Fruit fly (Drosophila melanogaster) whole organism, prepupa: Measurements from ENCODE around the gene CG7772.

Source experiments
- Blimp-1 ChIP-seq: fragments of 200-800 bp; sonication (Bioruptor generic); optimal IDR thresholded peaks from 3 replicates; lab custom pipeline; 2017; ENCODE audit warnings: missing biosample characterization, missing genetic modification characterization, mild to moderate bottlenecking, moderate library complexity, missing genetic modification reagents
- CG10631 ChIP-seq: fragments of 200-800 bp; sonication (Bioruptor generic); optimal IDR thresholded peaks from 2 replicates; lab custom pipeline; 2016; ENCODE audit warnings: missing biosample characterization, missing genetic modification characterization
- CG10669 ChIP-seq: fragments of 200-800 bp; sonication (Bioruptor generic); optimal IDR thresholded peaks from 3 replicates; lab custom pipeline; 2018; ENCODE audit warnings: missing biosample characterization, mild to moderate bottlenecking, missing genetic modification characterization, moderate library complexity
- CG11294 ChIP-seq: fragments of 200-800 bp; sonication (Bioruptor generic); IDR thresholded peaks from 2 replicates; pipeline ENCODE4 v1.3.6; 2022; ENCODE audit warnings: missing biosample characterization, missing genetic modification characterization
- CG11902 ChIP-seq: fragments of 200-800 bp; sonication (Bioruptor generic); optimal IDR thresholded peaks from 3 replicates; lab custom pipeline; 2016; ENCODE audit warnings: missing biosample characterization, missing genetic modification characterization
- CG1621 ChIP-seq: fragments of 200-800 bp; sonication (Bioruptor generic); optimal IDR thresholded peaks from 3 replicates; lab custom pipeline; 2018; ENCODE audit warnings: missing biosample characterization, mild to moderate bottlenecking, missing genetic modification characterization
- CG16779 ChIP-seq: fragments of 200-800 bp; sonication (Bioruptor generic); optimal IDR thresholded peaks from 3 replicates; lab custom pipeline; 2017; ENCODE audit warnings: missing biosample characterization, mild to moderate bottlenecking, missing genetic modification characterization
- CG31627 ChIP-seq: fragments of 200-800 bp; sonication (Bioruptor generic); optimal IDR thresholded peaks from 3 replicates; lab custom pipeline; 2016; ENCODE audit warnings: missing biosample characterization, missing genetic modification characterization
- CG32006 ChIP-seq: fragments of 200-800 bp; sonication (Bioruptor generic); optimal IDR thresholded peaks from 3 replicates; lab custom pipeline; 2017; ENCODE audit warnings: missing biosample characterization, mild to moderate bottlenecking, missing genetic modification characterization
- CG3919 ChIP-seq: fragments of 200-800 bp; sonication (Bioruptor generic); optimal IDR thresholded peaks from 3 replicates; lab custom pipeline; 2016; ENCODE audit warnings: missing biosample characterization, missing genetic modification characterization
- CG4318 ChIP-seq: fragments of 200-800 bp; sonication (Bioruptor generic); optimal IDR thresholded peaks from 3 replicates; lab custom pipeline; 2017; ENCODE audit warnings: missing biosample characterization, mild to moderate bottlenecking, missing genetic modification characterization
- CG6276 ChIP-seq: fragments of 200-800 bp; sonication (Bioruptor generic); optimal IDR thresholded peaks from 2 replicates; lab custom pipeline; 2017; ENCODE audit warnings: missing biosample characterization, mild to moderate bottlenecking, missing genetic modification characterization
- CG6792 ChIP-seq: fragments of 200-800 bp; sonication (Bioruptor generic); optimal IDR thresholded peaks from 3 replicates; lab custom pipeline; 2016; ENCODE audit warnings: missing biosample characterization, missing genetic modification characterization
- CG6808 ChIP-seq: fragments of 200-800 bp; sonication (Bioruptor generic); optimal IDR thresholded peaks from 3 replicates; lab custom pipeline; 2017; ENCODE audit warnings: missing biosample characterization, missing genetic modification characterization, mild to moderate bottlenecking, moderate library complexity, missing genetic modification reagents
- CG6854 ChIP-seq: fragments of 200-800 bp; sonication (Bioruptor generic); optimal IDR thresholded peaks from 2 replicates; lab custom pipeline; 2017; ENCODE audit warnings: missing biosample characterization, mild to moderate bottlenecking, missing genetic modification characterization
- CG8119 ChIP-seq: fragments of 200-800 bp; sonication (Bioruptor generic); IDR thresholded peaks from 3 replicates; pipeline ENCODE4 v1.3.6; 2022; ENCODE audit warnings: missing biosample characterization, missing genetic modification characterization
- CG8319 ChIP-seq: fragments of 200-800 bp; sonication (Bioruptor generic); optimal IDR thresholded peaks from 3 replicates; lab custom pipeline; 2016; ENCODE audit warnings: missing biosample characterization, missing genetic modification characterization
- CG8632 ChIP-seq: fragments of 200-800 bp; sonication (Bioruptor generic); optimal IDR thresholded peaks from 3 replicates; lab custom pipeline; 2016; ENCODE audit warnings: missing biosample characterization, missing genetic modification characterization
- Eip93F ChIP-seq: fragments of 200-800 bp; sonication (Bioruptor generic); optimal IDR thresholded peaks from 2 replicates; lab custom pipeline; 2016; ENCODE audit warnings: missing biosample characterization, mild to moderate bottlenecking, missing genetic modification characterization
- Ets21C ChIP-seq: fragments of 200-800 bp; sonication (Bioruptor generic); optimal IDR thresholded peaks from 3 replicates; lab custom pipeline; 2016; ENCODE audit warnings: missing biosample characterization, missing genetic modification characterization
- Ets96B ChIP-seq: fragments of 200-800 bp; optimal IDR thresholded peaks from 2 replicates; lab custom pipeline; 2019; ENCODE audit warnings: missing biosample characterization, mild to moderate bottlenecking, missing genetic modification characterization, moderate library complexity
- Hr38 ChIP-seq: sonication (Bioruptor generic); optimal IDR thresholded peaks from 2 replicates; lab custom pipeline; 2016; ENCODE audit warnings: missing biosample characterization, missing genetic modification characterization
- Hr39 ChIP-seq: fragments of 200-800 bp; sonication (Bioruptor generic); optimal IDR thresholded peaks from 2 replicates; lab custom pipeline; 2016; ENCODE audit warnings: missing biosample characterization, missing genetic modification characterization
- Hr4 ChIP-seq: fragments of 200-800 bp; sonication (Bioruptor generic); optimal IDR thresholded peaks from 3 replicates; lab custom pipeline; 2016; ENCODE audit warnings: missing biosample characterization, missing genetic modification characterization
- Lpt ChIP-seq: fragments of 200-800 bp; sonication (Bioruptor generic); optimal IDR thresholded peaks from 3 replicates; lab custom pipeline; 2016; ENCODE audit warnings: missing biosample characterization, missing genetic modification characterization
- Met ChIP-seq: fragments of 200-800 bp; sonication (Bioruptor generic); optimal IDR thresholded peaks from 3 replicates; lab custom pipeline; 2016; ENCODE audit warnings: missing biosample characterization, missing genetic modification characterization
- OdsH ChIP-seq: fragments of 200-800 bp; sonication (Bioruptor generic); optimal IDR thresholded peaks from 3 replicates; lab custom pipeline; 2016; ENCODE audit warnings: missing biosample characterization, missing genetic modification characterization
- Sox15 ChIP-seq: fragments of 200-800 bp; sonication (Bioruptor generic); optimal IDR thresholded peaks from 3 replicates; lab custom pipeline; 2016; ENCODE audit warnings: missing biosample characterization, missing genetic modification characterization
- achi ChIP-seq: fragments of 200-800 bp; sonication (Bioruptor generic); optimal IDR thresholded peaks from 3 replicates; lab custom pipeline; 2016; ENCODE audit warnings: missing biosample characterization, missing genetic modification characterization
- cyc ChIP-seq: fragments of 200-800 bp; sonication (Bioruptor generic); optimal IDR thresholded peaks from 3 replicates; lab custom pipeline; 2016; ENCODE audit warnings: missing biosample characterization, missing genetic modification characterization
- dac ChIP-seq: fragments of 200-800 bp; sonication (Bioruptor generic); optimal IDR thresholded peaks from 2 replicates; lab custom pipeline; 2017; ENCODE audit warnings: missing biosample characterization, mild to moderate bottlenecking, missing genetic modification characterization
- dsx ChIP-seq: fragments of 200-800 bp; optimal IDR thresholded peaks from 3 replicates; lab custom pipeline; 2019; ENCODE audit warnings: missing biosample characterization, mild to moderate bottlenecking, missing genetic modification characterization, moderate library complexity; ENCODE audit not compliant: poor library complexity, severe bottlenecking
- eg ChIP-seq: fragments of 200-800 bp; sonication (Bioruptor generic); IDR thresholded peaks from 3 replicates; pipeline ENCODE4 v1.3.6; 2022; ENCODE audit warnings: missing biosample characterization, missing genetic modification characterization
- esn ChIP-seq: fragments of 200-800 bp; sonication (Bioruptor generic); optimal IDR thresholded peaks from 2 replicates; lab custom pipeline; 2016; ENCODE audit warnings: missing biosample characterization, mild to moderate bottlenecking, missing genetic modification characterization, moderate library complexity
- fd59A ChIP-seq: fragments of 200-800 bp; sonication (Bioruptor generic); optimal IDR thresholded peaks from 2 replicates; lab custom pipeline; 2017; ENCODE audit warnings: missing biosample characterization, mild to moderate bottlenecking, missing genetic modification characterization, missing genetic modification reagents
- fd85E ChIP-seq: fragments of 200-800 bp; sonication (Bioruptor generic); optimal IDR thresholded peaks from 3 replicates; lab custom pipeline; 2016; ENCODE audit warnings: missing biosample characterization, missing genetic modification characterization
- net ChIP-seq: fragments of 200-800 bp; sonication (Bioruptor generic); optimal IDR thresholded peaks from 3 replicates; lab custom pipeline; 2016; ENCODE audit warnings: missing biosample characterization, missing genetic modification characterization
- pdm3 ChIP-seq: fragments of 200-800 bp; sonication (Bioruptor generic); optimal IDR thresholded peaks from 3 replicates; lab custom pipeline; 2016; ENCODE audit warnings: missing biosample characterization, missing genetic modification characterization
- spab ChIP-seq: fragments of 200-800 bp; sonication (Bioruptor generic); optimal IDR thresholded peaks from 2 replicates; lab custom pipeline; 2017; ENCODE audit warnings: missing biosample characterization, mild to moderate bottlenecking, missing genetic modification characterization, missing genetic modification reagents
- ss ChIP-seq, 2 experiments: fragments of 200-800 bp; sonication (Bioruptor generic); optimal IDR thresholded peaks; 2 replicates in 1 of 2; 3 replicates in 1 of 2; lab custom pipeline; 2017 to 2018; ENCODE audit warnings: mild to moderate bottlenecking in 2 of 2, missing biosample characterization in 2 of 2, missing genetic modification characterization in 2 of 2, moderate library complexity in 1 of 2
- svp ChIP-seq: fragments of 200-800 bp; sonication (Bioruptor generic); peaks from one replicate; lab custom pipeline; 2016; ENCODE audit warnings: missing biosample characterization, missing genetic modification characterization
- topi ChIP-seq: fragments of 200-800 bp; sonication (Bioruptor generic); optimal IDR thresholded peaks from 3 replicates; lab custom pipeline; 2016; ENCODE audit warnings: missing biosample characterization, missing genetic modification characterization
- vri ChIP-seq: fragments of 200-800 bp; sonication (Bioruptor generic); optimal IDR thresholded peaks from 3 replicates; lab custom pipeline; 2016; ENCODE audit warnings: missing biosample characterization, mild to moderate bottlenecking, missing genetic modification characterization

The CG7772 gene

dm6 chrX:17884567-17884966 lies 22.5 kb downstream of the CG7772 start:
- TF ChIP-seq net (no peak), CG8319 (GFP tag; lab: Kevin White, UChicago) (no peak), fd59A (GFP tag; lab: Kevin White, UChicago) (no peak), Sox15 (GFP tag; lab: Kevin White, UChicago) (no peak), achi (no peak), eg (GFP tag; lab: Robert Waterston, UW) (no peak), CG6792 (GFP tag; lab: Kevin White, UChicago) (no peak), CG6808 (no peak), Lpt (GFP tag; lab: Kevin White, UChicago) (no peak), CG31627 (GFP tag; lab: Kevin White, UChicago) (no peak), topi (GFP tag; lab: Kevin White, UChicago) (no peak), CG16779 (tag; lab: Kevin White, UChicago) (no peak), CG6276 (GFP tag; lab: Kevin White, UChicago) (no peak)

- TF ChIP-seq CG10669 (GFP tag; lab: Kevin White, UChicago) (no peak), esn (GFP tag; lab: Kevin White, UChicago) (no peak), pdm3 (GFP tag; lab: Kevin White, UChicago) (no peak), CG3919 (GFP tag; lab: Kevin White, UChicago) (no peak), CG16779 (tag; lab: Kevin White, UChicago) (no peak), OdsH (no peak), eg (GFP tag; lab: Robert Waterston, UW) (no peak), Hr4 (GFP tag; lab: Kevin White, UChicago) (no peak), dsx (GFP tag; lab: Kevin White, UChicago) (no peak), CG11294 (GFP tag; lab: Robert Waterston, UW) (no peak), Sox15 (GFP tag; lab: Kevin White, UChicago) (no peak), Ets21C (GFP tag; lab: Kevin White, UChicago) (no peak), CG6854 (GFP tag; lab: Kevin White, UChicago) (no peak), spab (GFP tag; lab: Kevin White, UChicago) (no peak), CG32006 (GFP tag; lab: Kevin White, UChicago) (no peak)
Observed at dm6 chrX:17883418-17883817, 23.6 kb downstream of the CG7772 start, which contains the start of gene CG12985. CG12985 (plus strand) TSS chrX:17883718.

- no peak for TF ChIP-seq CG10631 (GFP tag; lab: Kevin White, UChicago)
- TF ChIP-seq cyc: no peak
- TF ChIP-seq Hr39 (GFP tag; lab: Kevin White, UChicago): no peak
Observed at dm6 chrX:17882769-17883168, 24.3 kb downstream of the CG7772 start.

- TF ChIP-seq CG8319 (GFP tag; lab: Kevin White, UChicago) (peak; percentile 44), vri (GFP tag; lab: Kevin White, UChicago) (peak; percentile 48), CG1621 (tag; lab: Kevin White, UChicago) (peak; percentile 14), topi (GFP tag; lab: Kevin White, UChicago) (peak; percentile 78), Hr39 (GFP tag; lab: Kevin White, UChicago) (peak; percentile 88), Met (GFP tag; lab: Kevin White, UChicago) (peak; percentile 77), ss (GFP tag; optimal IDR thresholded peaks at IDR 0.05; lab: Kevin White, UChicago) (peak; percentile 18 to 44), Ets96B (tag; lab: Kevin White, UChicago) (peak; percentile 16), Eip93F (GFP tag; lab: Kevin White, UChicago) (peak; percentile 54), Hr38 (no peak), dac (GFP tag; lab: Kevin White, UChicago) (peak; percentile 15), fd85E (GFP tag; lab: Kevin White, UChicago) (no peak), Sox15 (GFP tag; lab: Kevin White, UChicago) (peak; percentile 44), CG8632 (GFP tag; lab: Kevin White, UChicago) (peak; percentile 30), CG4318 (peak; percentile 57), pdm3 (GFP tag; lab: Kevin White, UChicago) (peak; percentile 80), CG11902 (GFP tag; lab: Kevin White, UChicago) (peak; percentile 50), CG8119 (GFP tag; lab: Robert Waterston, UW) (peak; percentile 63), svp (peak; percentile 96), spab (GFP tag; lab: Kevin White, UChicago) (no peak), CG31627 (GFP tag; lab: Kevin White, UChicago) (peak; percentile 83), CG10631 (GFP tag; lab: Kevin White, UChicago) (peak; percentile 51), Blimp-1 (GFP tag; lab: Kevin White, UChicago) (no peak)
Observed at dm6 chrX:17881138-17882121, 25.6 kb downstream of the CG7772 start.
